Fruit fly (Drosophila melanogaster): ENCODE measurements around the gene CarT.

- no peak for TF ChIP-seq woc (GFP tag; optimal IDR thresholded peaks at IDR 0.05)
- TF ChIP-seq usp (GFP tag; optimal IDR thresholded peaks at IDR 0.05): no peak
- TF ChIP-seq dmrt93B (GFP tag; optimal IDR thresholded peaks at IDR 0.05): no peak
- no peak for TF ChIP-seq sage (GFP tag; optimal IDR thresholded peaks at IDR 0.05)
- TF ChIP-seq GATAd (GFP tag; optimal IDR thresholded peaks at IDR 0.05): no peak
- TF ChIP-seq dl (GFP tag; optimal IDR thresholded peaks at IDR 0.05; ENCODE audit: insufficient read depth in 1 of 2, partially characterized antibody in 2 of 2): no peak
- TF ChIP-seq pan (optimal IDR thresholded peaks at IDR 0.05): no peak
- no peak for TF ChIP-seq lola (GFP tag; optimal IDR thresholded peaks at IDR 0.05)
- TF ChIP-seq N (GFP tag; optimal IDR thresholded peaks at IDR 0.05): no peak
- TF ChIP-seq OdsH (GFP tag; optimal IDR thresholded peaks at IDR 0.05): no peak
- no peak for TF ChIP-seq psq (GFP tag; optimal IDR thresholded peaks at IDR 0.05)
- no peak for TF ChIP-seq Rel (GFP tag; optimal IDR thresholded peaks at IDR 0.05)
- no peak for TF ChIP-seq Rel (tag; optimal IDR thresholded peaks at IDR 0.05)
- TF ChIP-seq h (GFP tag; optimal IDR thresholded peaks at IDR 0.05): no peak
- no peak for TF ChIP-seq jim (GFP tag; optimal IDR thresholded peaks at IDR 0.05)
Measured at dm6 chr2L:20704511-20705266, 25.4 kb downstream of the CarT start.

Data from whole organism, wandering third instar larva.